Worm (Caenorhabditis elegans): ENCODE measurements around the gene gcc-1.
A peak's percentile ranks its signal among the peaks of the same experiment; 100 is the strongest.

The gcc-1 gene

ce11 chrX:3127626-3128142, 32.1 kb upstream of the gcc-1 start (continued):
- TF ChIP-seq eor-1 (tag; optimal IDR thresholded peaks at IDR 0.05) (no peak), ceh-28 (tag; optimal IDR thresholded peaks at IDR 0.05) (peak; percentile 80), ama-1 (optimal IDR thresholded peaks at IDR 0.05) (peak; percentile 29), unc-62 (GFP tag; optimal IDR thresholded peaks at IDR 0.05) (peak; percentile 90), nhr-28 (tag; optimal IDR thresholded peaks at IDR 0.05) (no peak), R02D3.7 (tag; optimal IDR thresholded peaks at IDR 0.05) (peak; percentile 43), aly-2 (tag; optimal IDR thresholded peaks at IDR 0.05) (peak; percentile 11), nhr-67 (tag; optimal IDR thresholded peaks at IDR 0.05) (no peak)

- TF ChIP-seq ceh-9 (tag; optimal IDR thresholded peaks at IDR 0.05) (no peak), ama-1 (optimal IDR thresholded peaks at IDR 0.05) (no peak), pha-4 (tag; optimal IDR thresholded peaks at IDR 0.05) (peak; percentile 3), nhr-77 (tag; optimal IDR thresholded peaks at IDR 0.05) (no peak), elt-1 (tag; optimal IDR thresholded peaks at IDR 0.05) (no peak), lin-15B (tag; optimal IDR thresholded peaks at IDR 0.05) (no peak)
Measured at ce11 chrX:3135186-3135585, 24.6 kb upstream of the gcc-1 start, which contains the start of gene K10B3.1. Gene K10B3.1, plus strand, starts transcription at chrX:3135486.

ce11 chrX:3139516-3140301, 20.0 kb upstream of the gcc-1 start:
- TF ChIP-seq egl-27 (tag; optimal IDR thresholded peaks at IDR 0.05) (no peak), sea-2 (GFP tag; optimal IDR thresholded peaks at IDR 0.05) (no peak), snpc-4 (tag; optimal IDR thresholded peaks at IDR 0.05) (no peak), ceh-9 (tag; optimal IDR thresholded peaks at IDR 0.05) (no peak), fos-1 (tag; optimal IDR thresholded peaks at IDR 0.05) (no peak), nhr-12 (tag; optimal IDR thresholded peaks at IDR 0.05) (no peak), ceh-82 (tag; optimal IDR thresholded peaks at IDR 0.05) (no peak), fkh-10 (GFP tag; optimal IDR thresholded peaks at IDR 0.05) (no peak), lin-39 (tag; optimal IDR thresholded peaks at IDR 0.05) (no peak), mml-1 (tag; optimal IDR thresholded peaks at IDR 0.05) (no peak), elt-1 (tag; optimal IDR thresholded peaks at IDR 0.05) (no peak), ama-1 (optimal IDR thresholded peaks at IDR 0.05) (no peak), nhr-28 (tag; optimal IDR thresholded peaks at IDR 0.05) (no peak), ZK546.5 (tag; optimal IDR thresholded peaks at IDR 0.05) (no peak), eor-1 (tag; optimal IDR thresholded peaks at IDR 0.05) (no peak), lsy-12 (tag; optimal IDR thresholded peaks at IDR 0.05) (no peak)

- TF ChIP-seq pqm-1 (tag; optimal IDR thresholded peaks at IDR 0.05) = peak; percentile 15
- peak; percentile 46 for TF ChIP-seq elt-2 (tag; optimal IDR thresholded peaks at IDR 0.05)
- no peak for TF ChIP-seq ceh-16 (tag; optimal IDR thresholded peaks at IDR 0.05)
Measured at ce11 chrX:3141704-3142103, 18.0 kb upstream of the gcc-1 start.

- TF ChIP-seq unc-62 (GFP tag; optimal IDR thresholded peaks at IDR 0.05) = no peak
- TF ChIP-seq nfya-1 (tag; optimal IDR thresholded peaks at IDR 0.05; ENCODE audit: insufficient read depth) = no peak
- TF ChIP-seq ceh-16 (tag; optimal IDR thresholded peaks at IDR 0.05) = no peak
- TF ChIP-seq ztf-11 (tag; optimal IDR thresholded peaks at IDR 0.05) = no peak
- TF ChIP-seq nhr-67 (tag; optimal IDR thresholded peaks at IDR 0.05) = no peak
- TF ChIP-seq sea-2 (GFP tag; optimal IDR thresholded peaks at IDR 0.05) = no peak
- TF ChIP-seq fkh-2 (tag; optimal IDR thresholded peaks at IDR 0.05) = no peak
- TF ChIP-seq lsy-12 (tag; optimal IDR thresholded peaks at IDR 0.05) = no peak
- TF ChIP-seq nhr-76 (tag; optimal IDR thresholded peaks at IDR 0.05) = no peak
- no peak for TF ChIP-seq lin-15B (tag; optimal IDR thresholded peaks at IDR 0.05)
- TF ChIP-seq elt-1 (tag; optimal IDR thresholded peaks at IDR 0.05) = no peak
- TF ChIP-seq pha-4 (tag; optimal IDR thresholded peaks at IDR 0.05) = no peak
- no peak for TF ChIP-seq mml-1 (tag; optimal IDR thresholded peaks at IDR 0.05)
- no peak for TF ChIP-seq ceh-9 (tag; optimal IDR thresholded peaks at IDR 0.05)
- no peak for TF ChIP-seq ceh-82 (tag; optimal IDR thresholded peaks at IDR 0.05)
Measured at ce11 chrX:3145265-3145664, 14.5 kb upstream of the gcc-1 start, which contains the start of gene C15C7.4. Gene C15C7.4, plus strand, starts transcription at chrX:3145565.

ce11 chrX:3152361-3152760, 7.4 kb upstream of the gcc-1 start, which contains the start of gene bbln-1:
Gene bbln-1, minus strand, starts transcription at chrX:3152461.
- TF ChIP-seq nhr-12 (tag; optimal IDR thresholded peaks at IDR 0.05) (no peak), ceh-82 (tag; optimal IDR thresholded peaks at IDR 0.05) (no peak), nhr-25 (tag; optimal IDR thresholded peaks at IDR 0.05) (no peak), elt-3 (tag; optimal IDR thresholded peaks at IDR 0.05) (no peak), skn-1 (tag; optimal IDR thresholded peaks at IDR 0.05) (no peak), nhr-237 (tag; optimal IDR thresholded peaks at IDR 0.05) (no peak), nhr-67 (tag; optimal IDR thresholded peaks at IDR 0.05) (no peak), eor-1 (tag; optimal IDR thresholded peaks at IDR 0.05) (no peak)

Data from whole organism, L3 larva.